Worm (Caenorhabditis elegans): ENCODE measurements around the gene ltd-1.

The ltd-1 gene

DNA sequence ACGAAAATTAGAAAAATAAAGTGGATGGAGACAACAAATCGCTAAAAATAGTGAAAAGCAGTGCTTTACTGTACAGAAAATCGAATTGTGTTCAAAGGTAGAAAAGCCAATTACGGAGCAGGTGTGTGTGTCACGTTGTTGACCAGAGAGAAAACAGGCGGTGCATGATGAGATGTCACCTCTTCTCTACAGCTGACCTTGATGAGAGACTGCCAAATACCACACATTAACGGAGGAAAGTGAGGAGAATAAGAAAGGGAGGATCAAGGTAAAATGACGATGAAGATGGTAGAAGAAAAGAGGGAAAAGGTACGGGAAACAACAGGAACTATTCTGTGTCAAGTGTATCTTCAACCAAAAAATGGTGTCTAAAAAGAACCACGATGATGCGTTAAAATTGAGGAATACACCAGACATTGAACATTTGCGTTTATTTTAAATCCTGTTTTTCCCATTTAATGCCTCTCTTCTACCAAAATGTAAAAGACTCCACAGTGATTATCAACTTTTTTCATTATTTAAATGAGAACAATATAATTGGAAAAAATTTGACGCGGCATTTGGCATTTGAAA is 6.7 kb upstream of the ltd-1 start:
- peak in 1 of 3 experiments; percentile 0 for TF ChIP-seq dpl-1 (GFP tag; optimal IDR thresholded peaks at IDR 0.05)
- TF ChIP-seq elt-3 (tag; optimal IDR thresholded peaks at IDR 0.05): peak in 1 of 6 experiments; percentile 3
- no peak for TF ChIP-seq tlp-1 (tag; optimal IDR thresholded peaks at IDR 0.05)
- TF ChIP-seq hlh-4 (tag; optimal IDR thresholded peaks at IDR 0.05): no peak
- no peak for TF ChIP-seq rnt-1 (tag; optimal IDR thresholded peaks at IDR 0.05)
- peak; percentile 53 for TF ChIP-seq mep-1 (tag; optimal IDR thresholded peaks at IDR 0.05)
- no peak for TF ChIP-seq nhr-47 (tag; optimal IDR thresholded peaks at IDR 0.05)
- peak; percentile 84 for TF ChIP-seq nhr-85 (tag)
- TF ChIP-seq isw-1 (GFP tag; IDR thresholded peaks at IDR 0.05): no peak
- peak; percentile 76 for TF ChIP-seq lin-14 (GFP tag; optimal IDR thresholded peaks at IDR 0.05)
- TF ChIP-seq nhr-20 (tag; optimal IDR thresholded peaks at IDR 0.05): peak; percentile 9
- TF ChIP-seq lin-35 (GFP tag; optimal IDR thresholded peaks at IDR 0.05): peak in 1 of 2 experiments; percentile 27
- TF ChIP-seq nhr-71 (tag; optimal IDR thresholded peaks at IDR 0.05): peak; percentile 35
- TF ChIP-seq efl-1 (optimal IDR thresholded peaks at IDR 0.05): no peak
- TF ChIP-seq efl-1 (GFP tag; optimal IDR thresholded peaks at IDR 0.05 in 1 of 2): peak in 1 of 2 experiments; percentile 92
- peak; percentile 93 for TF ChIP-seq blmp-1 (tag; optimal IDR thresholded peaks at IDR 0.05)
- TF ChIP-seq snu-23 (GFP tag; optimal IDR thresholded peaks at IDR 0.05): peak; percentile 51
- no peak for TF ChIP-seq nhr-11 (tag; optimal IDR thresholded peaks at IDR 0.05)
- TF ChIP-seq hpl-2 (GFP tag; optimal IDR thresholded peaks at IDR 0.05): no peak

DNA sequence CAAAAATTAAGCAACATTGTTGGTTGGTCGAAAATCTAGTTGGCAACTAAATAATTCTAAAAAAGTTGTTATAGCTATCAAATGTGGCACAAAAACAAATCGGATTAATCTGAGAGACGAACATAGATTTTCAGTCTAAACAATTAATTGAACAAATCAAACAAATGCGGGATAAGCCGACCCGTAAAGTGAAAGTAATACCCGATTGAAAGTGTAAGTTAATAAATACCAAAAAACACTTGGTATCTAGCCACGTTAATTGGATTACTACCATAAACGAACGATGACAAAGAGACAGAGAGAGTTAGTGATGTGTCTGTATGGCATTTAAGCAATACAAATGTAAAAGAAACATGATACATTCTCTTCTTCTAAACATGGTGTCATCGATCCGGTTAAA is 1.4 kb upstream of the ltd-1 start:
- TF ChIP-seq ceh-88 (GFP tag; IDR thresholded peaks at IDR 0.05) (no peak), blmp-1 (tag; optimal IDR thresholded peaks at IDR 0.05) (peak; percentile 58), nhr-19 (GFP tag; conservative IDR thresholded peaks at IDR 0.05) (no peak), lin-39 (tag; optimal IDR thresholded peaks at IDR 0.05) (no peak), rnt-1 (tag; optimal IDR thresholded peaks at IDR 0.05) (no peak)

DNA sequence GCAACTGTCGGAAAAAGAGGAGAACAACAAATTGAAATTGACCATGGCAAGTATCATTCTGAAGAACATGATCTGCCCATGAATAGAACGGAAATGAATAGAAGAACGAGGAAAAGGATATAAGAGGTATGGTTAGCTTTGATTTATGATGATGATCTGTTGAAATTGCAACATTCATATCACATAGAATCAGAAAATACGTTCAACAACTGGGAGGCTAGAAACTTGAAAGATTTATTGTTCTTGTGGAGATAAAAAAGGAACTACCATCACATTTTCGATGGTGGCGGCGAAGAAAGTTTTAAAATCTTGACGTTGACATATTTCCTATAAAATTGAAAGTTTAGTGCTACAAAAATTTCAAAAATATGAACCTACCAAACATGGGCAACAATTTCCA is 729 bp upstream of the ltd-1 start:
- TF ChIP-seq nhr-77 (tag; optimal IDR thresholded peaks at IDR 0.05): no peak
- TF ChIP-seq swsn-7 (tag; optimal IDR thresholded peaks at IDR 0.05): no peak
- TF ChIP-seq unc-30 (tag; optimal IDR thresholded peaks at IDR 0.05): no peak
- no peak for TF ChIP-seq zag-1 (tag; optimal IDR thresholded peaks at IDR 0.05)
- no peak for TF ChIP-seq hlh-4 (tag; optimal IDR thresholded peaks at IDR 0.05)
- no peak for TF ChIP-seq pax-3 (tag; optimal IDR thresholded peaks at IDR 0.05)
- TF ChIP-seq lsy-2 (tag; optimal IDR thresholded peaks at IDR 0.05): no peak
- TF ChIP-seq sptf-1 (tag; optimal IDR thresholded peaks at IDR 0.05): no peak
- no peak for TF ChIP-seq isw-1 (GFP tag; IDR thresholded peaks at IDR 0.05)
- TF ChIP-seq mep-1 (tag; optimal IDR thresholded peaks at IDR 0.05): no peak
- TF ChIP-seq unc-98 (GFP tag; IDR thresholded peaks at IDR 0.05): no peak
- no peak for TF ChIP-seq irx-1 (tag; optimal IDR thresholded peaks at IDR 0.05)
- TF ChIP-seq C34B4.2 (tag; optimal IDR thresholded peaks at IDR 0.05): no peak
- no peak for TF ChIP-seq grh-1 (GFP tag; IDR thresholded peaks at IDR 0.05)
- no peak for TF ChIP-seq Y116A8C.19 (tag; optimal IDR thresholded peaks at IDR 0.05; ENCODE audit: borderline replicate concordance)
- no peak for TF ChIP-seq efl-3 (GFP tag; optimal IDR thresholded peaks at IDR 0.05)
- no peak for TF ChIP-seq mdl-1 (tag; optimal IDR thresholded peaks at IDR 0.05)

DNA sequence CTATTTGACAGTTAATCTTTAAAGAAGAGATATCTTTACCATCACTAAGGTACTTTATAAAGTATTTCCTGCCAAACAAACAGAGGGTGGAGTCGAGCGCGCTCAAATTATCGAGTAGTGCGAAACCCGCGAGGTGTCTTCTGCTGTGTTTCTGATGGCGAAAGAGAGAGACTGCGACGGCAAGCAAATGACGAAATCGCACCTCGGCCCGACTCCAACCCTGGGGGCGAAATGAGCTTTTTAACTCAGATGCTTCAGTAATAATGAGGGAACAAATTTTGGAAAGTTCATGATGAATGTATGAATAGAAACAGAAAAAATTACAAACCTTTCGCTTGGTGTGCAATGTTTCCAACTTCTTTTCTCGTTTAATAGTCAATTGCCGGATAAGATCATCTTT is 1.0 kb downstream of the ltd-1 start:
- TF ChIP-seq mep-1 (tag; optimal IDR thresholded peaks at IDR 0.05) (no peak), snu-23 (GFP tag; optimal IDR thresholded peaks at IDR 0.05) (peak; percentile 83), unc-30 (tag; optimal IDR thresholded peaks at IDR 0.05) (no peak), sptf-1 (tag; optimal IDR thresholded peaks at IDR 0.05) (no peak), nhr-19 (GFP tag; conservative IDR thresholded peaks at IDR 0.05) (peak; percentile 85), efl-3 (GFP tag; optimal IDR thresholded peaks at IDR 0.05) (no peak), skn-1 (tag; optimal IDR thresholded peaks at IDR 0.05) (peak; percentile 67), mab-9 (GFP tag; IDR thresholded peaks at IDR 0.05) (peak; percentile 38; the same call in 1 of the 2 replicates), jun-1 (tag; optimal IDR thresholded peaks at IDR 0.05) (no peak), aha-1 (tag; optimal IDR thresholded peaks at IDR 0.05) (no peak), ceh-82 (tag; optimal IDR thresholded peaks at IDR 0.05) (peak; percentile 69 to 83 (median 74)), ceh-90 (tag; optimal IDR thresholded peaks at IDR 0.05) (no peak), pag-3 (tag; optimal IDR thresholded peaks at IDR 0.05; ENCODE audit: borderline replicate concordance, insufficient read depth) (no peak), unc-62 (GFP tag; optimal IDR thresholded peaks at IDR 0.05) (no peak), swsn-7 (tag; optimal IDR thresholded peaks at IDR 0.05) (peak; percentile 78), ztf-11 (tag; optimal IDR thresholded peaks at IDR 0.05) (no peak), efl-1 (optimal IDR thresholded peaks at IDR 0.05) (peak; percentile 62 to 70), efl-1 (GFP tag; optimal IDR thresholded peaks at IDR 0.05 in 1 of 2) (peak; percentile 23 to 95), nhr-85 (tag) (peak; percentile 92), pqm-1 (tag; optimal IDR thresholded peaks at IDR 0.05) (no peak), fkh-10 (GFP tag; optimal IDR thresholded peaks at IDR 0.05) (no peak), lin-35 (GFP tag; optimal IDR thresholded peaks at IDR 0.05) (peak; percentile 49 to 71)

Data from whole organism, L1 larva.